Fruit fly (Drosophila melanogaster) ovary, adult (tissue): Measurements from ENCODE around the gene Eip63F-1.
A peak's percentile ranks its signal among the peaks of the same experiment; 100 is the strongest.

Experiments used
- CG17801 ChIP-seq: fragments of 200-800 bp; optimal IDR thresholded peaks from 2 replicates; lab custom pipeline; 2019; ENCODE audit warnings: missing biosample characterization, mild to moderate bottlenecking, missing genetic modification characterization, moderate library complexity; ENCODE audit not compliant: partially characterized antibody

Gene Eip63F-1

dm6 chr3L:3949205-3949604 lies 13.8 kb upstream of the Eip63F-1 start, which contains the start of gene CG14983:
TSS of gene CG14983 (minus strand) at chr3L:3949305.
- TF ChIP-seq CG17801 (GFP tag; lab: Kevin White, UChicago) = no peak

- TF ChIP-seq CG17801 (GFP tag; lab: Kevin White, UChicago) = no peak
Measured at dm6 chr3L:3947301-3947941, 12.0 kb upstream of the Eip63F-1 start, which contains the start of gene CG10853. TSS of gene CG10853 (plus strand) at chr3L:3947891.

- peak; percentile 56 for TF ChIP-seq CG17801 (GFP tag; lab: Kevin White, UChicago)
Measured at dm6 chr3L:3942241-3943028, 7.0 kb upstream of the Eip63F-1 start, which contains the start of the genes CG10863 and CG14982. TSS of gene CG10863 (minus strand) at chr3L:3942465. TSS of gene CG14982 (plus strand) at chr3L:3942710.

dm6 chr3L:3940075-3940819 lies 4.8 kb upstream of the Eip63F-1 start, which contains the start of gene CG12766:
TSS of gene CG12766 (minus strand) at chr3L:3940125.
- peak; percentile 46 for TF ChIP-seq CG17801 (GFP tag; lab: Kevin White, UChicago)

- TF ChIP-seq CG17801 (GFP tag; lab: Kevin White, UChicago) = peak; percentile 7
Measured at dm6 chr3L:3937806-3938205, 2.4 kb upstream of the Eip63F-1 start, which contains the start of gene CG10866. TSS of gene CG10866 (minus strand) at chr3L:3937992.

- no peak for TF ChIP-seq CG17801 (GFP tag; lab: Kevin White, UChicago)
Measured at dm6 chr3L:3934110-3934509, 1.3 kb downstream of the Eip63F-1 start.

- TF ChIP-seq CG17801 (GFP tag; lab: Kevin White, UChicago) = no peak
Measured at dm6 chr3L:3933599-3933998, 1.8 kb downstream of the Eip63F-1 start.

- TF ChIP-seq CG17801 (GFP tag; lab: Kevin White, UChicago) = no peak
Measured at dm6 chr3L:3932742-3933289, 2.6 kb downstream of the Eip63F-1 start.

dm6 chr3L:3931778-3932177 lies 3.6 kb downstream of the Eip63F-1 start:
- no peak for TF ChIP-seq CG17801 (GFP tag; lab: Kevin White, UChicago)

dm6 chr3L:3930930-3931329 lies 4.5 kb downstream of the Eip63F-1 start:
- no peak for TF ChIP-seq CG17801 (GFP tag; lab: Kevin White, UChicago)

dm6 chr3L:3929968-3930767 lies 5.2 kb downstream of the Eip63F-1 start:
- no peak for TF ChIP-seq CG17801 (GFP tag; lab: Kevin White, UChicago)

dm6 chr3L:3928943-3929785 lies 6.3 kb downstream of the Eip63F-1 start:
- no peak for TF ChIP-seq CG17801 (GFP tag; lab: Kevin White, UChicago)
